Fruit fly (Drosophila melanogaster): ENCODE data around the gene Pi3K92E.

The Pi3K92E gene

dm6 chr3R:20592517-20593462, 41.7 kb downstream of the Pi3K92E start, which contains the start of the genes Pus1 and bon (continued):
- TF ChIP-seq Doc2 (GFP tag; IDR thresholded peaks at IDR 0.05), result no peak
- TF ChIP-seq CG14050 (GFP tag; IDR thresholded peaks at IDR 0.05), result no peak
- TF ChIP-seq BtbVII (GFP tag; optimal IDR thresholded peaks at IDR 0.05), result no peak
- TF ChIP-seq tx (GFP tag; optimal IDR thresholded peaks at IDR 0.05), result peak; percentile 33
- no peak for TF ChIP-seq kay (GFP tag; optimal IDR thresholded peaks at IDR 0.05)
- no peak for TF ChIP-seq CG16863 (GFP tag; optimal IDR thresholded peaks at IDR 0.05)
- no peak for TF ChIP-seq CG9817 (tag; optimal IDR thresholded peaks at IDR 0.05)
- TF ChIP-seq Camta (GFP tag; optimal IDR thresholded peaks at IDR 0.05), result no peak
- no peak for TF ChIP-seq CG10979 (tag; optimal IDR thresholded peaks at IDR 0.05)
- no peak for TF ChIP-seq CG6272 (GFP tag; IDR thresholded peaks at IDR 0.05)
- no peak for TF ChIP-seq Dad (GFP tag; optimal IDR thresholded peaks at IDR 0.05)
- no peak for TF ChIP-seq CG10431 (GFP tag; optimal IDR thresholded peaks at IDR 0.05)
- no peak for TF ChIP-seq Sox102F (GFP tag; optimal IDR thresholded peaks at IDR 0.05)
- no peak for TF ChIP-seq CG12299 (tag; optimal IDR thresholded peaks at IDR 0.05)
- TF ChIP-seq CG3065 (GFP tag; optimal IDR thresholded peaks at IDR 0.05), result no peak
- TF ChIP-seq hth (optimal IDR thresholded peaks at IDR 0.05), result no peak
- TF ChIP-seq Mrtf (GFP tag; IDR thresholded peaks at IDR 0.05), result no peak
- no peak for TF ChIP-seq Usf (GFP tag; optimal IDR thresholded peaks at IDR 0.05)
- TF ChIP-seq slp2 (GFP tag; optimal IDR thresholded peaks at IDR 0.05), result no peak
- TF ChIP-seq CG42726 (GFP tag; IDR thresholded peaks at IDR 0.05; ENCODE audit: partially characterized antibody), result no peak
- no peak for TF ChIP-seq corto (GFP tag; optimal IDR thresholded peaks at IDR 0.05)
- TF ChIP-seq fd96Cb (tag; optimal IDR thresholded peaks at IDR 0.05), result no peak
- no peak for TF ChIP-seq lbe (GFP tag; optimal IDR thresholded peaks at IDR 0.05)
- TF ChIP-seq prd (optimal IDR thresholded peaks at IDR 0.05), result no peak
- peak; percentile 12; the same call in 1 of the 3 replicates for TF ChIP-seq prd (GFP tag; IDR thresholded peaks at IDR 0.05)
- TF ChIP-seq CG8388 (GFP tag; optimal IDR thresholded peaks at IDR 0.05), result no peak
- no peak for TF ChIP-seq CG6689 (GFP tag; IDR thresholded peaks at IDR 0.05)
- TF ChIP-seq ATbp (GFP tag; optimal IDR thresholded peaks at IDR 0.05), result no peak
- no peak for TF ChIP-seq Gsc (GFP tag; IDR thresholded peaks at IDR 0.05)
- no peak for TF ChIP-seq Kr (GFP tag; optimal IDR thresholded peaks at IDR 0.05)
- TF ChIP-seq al (GFP tag; IDR thresholded peaks at IDR 0.05), result no peak
- no peak for TF ChIP-seq sr (GFP tag; IDR thresholded peaks at IDR 0.05)
- TF ChIP-seq knrl (GFP tag; IDR thresholded peaks at IDR 0.05; ENCODE audit: partially characterized antibody), result no peak
- no peak for TF ChIP-seq Elba2 (GFP tag; optimal IDR thresholded peaks at IDR 0.05)
- TF ChIP-seq bbx (GFP tag; IDR thresholded peaks at IDR 0.05; ENCODE audit: partially characterized antibody), result peak; percentile 23; the same call in 1 of the 2 replicates
- no peak for TF ChIP-seq gcm2 (GFP tag; optimal IDR thresholded peaks at IDR 0.05)
- no peak for TF ChIP-seq sima (GFP tag; optimal IDR thresholded peaks at IDR 0.05)
- TF ChIP-seq CG3163 (GFP tag; optimal IDR thresholded peaks at IDR 0.05), result no peak
- peak; percentile 35 for TF ChIP-seq Dp (GFP tag; optimal IDR thresholded peaks at IDR 0.05)
- TF ChIP-seq sens (GFP tag), result peak; percentile 89
- no peak for TF ChIP-seq CoRest (tag; optimal IDR thresholded peaks at IDR 0.05)
- TF ChIP-seq CG9932 (GFP tag; IDR thresholded peaks at IDR 0.05), result peak; percentile 54
- peak; percentile 1 for TF ChIP-seq Six4 (GFP tag; optimal IDR thresholded peaks at IDR 0.05)
- no peak for TF ChIP-seq wor (GFP tag; IDR thresholded peaks at IDR 0.05)
- TF ChIP-seq Antp (GFP tag; optimal IDR thresholded peaks at IDR 0.05), result peak; percentile 49
- no peak for TF ChIP-seq klu (GFP tag; IDR thresholded peaks at IDR 0.05)
- TF ChIP-seq CG4730 (GFP tag; IDR thresholded peaks at IDR 0.05), result no peak
- TF ChIP-seq CG18476 (GFP tag; optimal IDR thresholded peaks at IDR 0.05), result no peak
- peak; percentile 8 for TF ChIP-seq CG13624 (GFP tag; optimal IDR thresholded peaks at IDR 0.05)
- peak; percentile 87 for TF ChIP-seq pzg (GFP tag; optimal IDR thresholded peaks at IDR 0.05)

Data from whole organism, embryonic.